Fruit fly (Drosophila melanogaster): Measurements from ENCODE around the gene CG14352.

- TF ChIP-seq jim (GFP tag; optimal IDR thresholded peaks at IDR 0.05) (no peak), h (GFP tag; optimal IDR thresholded peaks at IDR 0.05) (no peak), psq (GFP tag; optimal IDR thresholded peaks at IDR 0.05) (no peak), OdsH (GFP tag; optimal IDR thresholded peaks at IDR 0.05) (no peak), CrebA (GFP tag; optimal IDR thresholded peaks at IDR 0.05; ENCODE audit: borderline replicate concordance) (no peak), Myc (optimal IDR thresholded peaks at IDR 0.05) (no peak), Mio (GFP tag; optimal IDR thresholded peaks at IDR 0.05) (no peak), CG32264 (GFP tag; optimal IDR thresholded peaks at IDR 0.05) (no peak)
Observed at dm6 chr2L:1617712-1618111, 6.5 kb downstream of the CG14352 start.

Data from whole organism, wandering third instar larva.